Fruit fly (Drosophila melanogaster) whole organism, wandering third instar larva: ENCODE data around the gene Prat2.

Source experiments
- CrebA ChIP-seq: fragments of 200-800 bp; sonication (Bioruptor generic); optimal IDR thresholded peaks from 2 replicates; lab custom pipeline; 2016; ENCODE audit warnings: missing biosample characterization, mild to moderate bottlenecking, missing genetic modification characterization, borderline replicate concordance
- GATAd ChIP-seq: sonication (Bioruptor generic); optimal IDR thresholded peaks from 2 replicates; lab custom pipeline; 2016; ENCODE audit warnings: missing biosample characterization, missing genetic modification characterization
- OdsH ChIP-seq: fragments of 200-800 bp; sonication (Bioruptor generic); optimal IDR thresholded peaks from 2 replicates; lab custom pipeline; 2016; ENCODE audit warnings: missing biosample characterization, mild to moderate bottlenecking, missing genetic modification characterization
- dmrt93B ChIP-seq: fragments of 200-800 bp; sonication (Bioruptor generic); optimal IDR thresholded peaks from 2 replicates; lab custom pipeline; 2018; ENCODE audit warnings: missing biosample characterization, mild to moderate bottlenecking, missing genetic modification characterization
- foxo ChIP-seq, 2 experiments: fragments of 200-800 bp; sonication (Bioruptor generic); optimal IDR thresholded peaks; 2 replicates in 1 of 2; 3 replicates in 1 of 2; lab custom pipeline; 2016 to 2017; ENCODE audit warnings: missing biosample characterization in 2 of 2, missing genetic modification characterization in 2 of 2

dm6 chr3L:6957753-6958420 is 43.2 kb upstream of the Prat2 start, which contains the start of the genes Uqcc1 and Surf1:
- TF ChIP-seq foxo (GFP tag; optimal IDR thresholded peaks at IDR 0.05; lab: Kevin White, UChicago) (no peak), OdsH (no peak), dmrt93B (GFP tag; lab: Kevin White, UChicago) (no peak), GATAd (GFP tag; lab: Kevin White, UChicago) (no peak), CrebA (GFP tag; lab: Kevin White, UChicago) (no peak)
